Worm (Caenorhabditis elegans) whole organism, L3 larva: ENCODE results near the gene srx-60.
"Not testable (repeated sequence)": the region's sequence is repeated elsewhere in the genome, so short reads cannot be mapped to it uniquely, and the experiment has no call there.

ENCODE experiments used
- aly-2 ChIP-seq: fragments of 150-350 bp; optimal IDR thresholded peaks from 2 replicates; lab custom pipeline; 2014; ENCODE audit warnings: missing biosample characterization, missing genetic modification characterization
- ceh-82 ChIP-seq: fragments of 150-350 bp; optimal IDR thresholded peaks from 2 replicates; lab custom pipeline; 2014; ENCODE audit warnings: missing biosample characterization, missing genetic modification characterization
- fos-1 ChIP-seq: fragments of 150-350 bp; optimal IDR thresholded peaks from 2 replicates; lab custom pipeline; 2014; ENCODE audit warnings: missing biosample characterization, missing genetic modification characterization
- nhr-11 ChIP-seq: fragments of 150-350 bp; optimal IDR thresholded peaks from 2 replicates; lab custom pipeline; 2014; ENCODE audit warnings: missing biosample characterization, missing genetic modification characterization
- nhr-77 ChIP-seq: fragments of 150-350 bp; optimal IDR thresholded peaks from 2 replicates; lab custom pipeline; 2014; ENCODE audit warnings: missing biosample characterization, missing genetic modification characterization
- pha-4 ChIP-seq: fragments of 150-350 bp; optimal IDR thresholded peaks from 2 replicates; lab custom pipeline; 2014; ENCODE audit warnings: missing biosample characterization, missing genetic modification reagents, missing genetic modification characterization
- unc-62 ChIP-seq: fragments of 150-350 bp; sonication (generic microtip); optimal IDR thresholded peaks from 4 replicates; lab custom pipeline; 2014; ENCODE audit warnings: missing biosample characterization, missing genetic modification reagents, missing genetic modification characterization
- ztf-11 ChIP-seq: fragments of 150-350 bp; optimal IDR thresholded peaks from 2 replicates; lab custom pipeline; 2014; ENCODE audit warnings: missing biosample characterization, missing genetic modification characterization

DNA sequence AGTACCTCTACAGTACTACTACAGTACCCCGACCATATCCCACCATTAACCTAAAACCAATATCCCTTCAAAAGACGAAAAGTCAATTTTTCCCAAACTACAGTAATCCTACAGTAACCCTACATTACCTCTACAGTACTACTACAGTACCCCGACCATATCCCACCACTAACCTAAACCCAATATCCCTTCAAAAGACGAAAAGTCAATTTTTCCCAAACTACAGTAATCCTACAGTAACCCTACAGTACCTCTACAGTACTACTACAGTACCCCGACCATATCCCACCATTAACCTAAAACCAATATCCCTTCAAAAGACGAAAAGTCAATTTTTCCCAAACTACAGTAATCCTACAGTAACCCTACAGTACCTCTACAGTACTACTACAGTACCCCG is 43.6 kb downstream of the srx-60 start, which contains the start of gene nhr-141:
- TF ChIP-seq ceh-82 (tag; lab: Kevin White, UChicago); unc-62; aly-2 (tag; lab: Kevin White, UChicago); ztf-11 (tag; lab: Kevin White, UChicago); pha-4 (tag; lab: Kevin White, UChicago); fos-1 (tag; lab: Kevin White, UChicago); nhr-11 (tag; lab: Kevin White, UChicago); nhr-77 (tag; lab: Kevin White, UChicago): not testable (repeated sequence)
